Worm (Caenorhabditis elegans): ENCODE data around the gene C04G6.13.

DNA sequence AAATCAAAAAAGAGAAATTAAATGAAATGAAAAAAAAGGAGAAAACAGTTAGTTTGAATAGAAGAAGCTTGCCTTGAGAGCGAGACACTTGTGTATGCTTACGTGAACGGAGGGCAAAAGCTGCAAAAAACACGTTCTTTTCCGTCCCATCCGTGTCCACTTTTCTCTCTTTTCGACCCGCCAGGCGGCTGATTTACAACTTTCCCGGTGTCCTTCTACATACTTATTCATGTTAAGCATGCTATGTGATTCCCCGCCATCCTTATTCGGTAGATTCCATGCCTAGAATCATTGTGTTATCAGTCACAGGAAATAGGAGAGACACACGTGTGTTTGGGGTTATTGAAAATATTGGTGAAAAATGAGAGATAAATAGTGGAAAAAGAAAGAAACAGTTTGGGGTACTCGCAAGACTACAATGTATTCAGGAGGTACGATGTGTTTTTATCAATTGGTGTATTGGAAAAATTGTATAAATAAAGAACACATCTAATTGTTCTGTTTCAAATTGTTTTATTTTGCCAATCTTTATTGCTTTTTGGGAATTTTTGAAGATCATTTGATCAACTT, 48.0 kb downstream of the C04G6.13 start, which contains the start of gene nas-29:
- no peak for TF ChIP-seq T22C8.4 (GFP tag; IDR thresholded peaks at IDR 0.05)
- no peak for TF ChIP-seq cog-1 (tag; optimal IDR thresholded peaks at IDR 0.05)
- no peak for TF ChIP-seq flt-1 (GFP tag; IDR thresholded peaks at IDR 0.05)
- TF ChIP-seq ref-1 (GFP tag; conservative IDR thresholded peaks at IDR 0.05), result no peak
- TF ChIP-seq med-1 (GFP tag; optimal IDR thresholded peaks at IDR 0.05; ENCODE audit: insufficient read depth), result no peak
- no peak for TF ChIP-seq ztf-23 (GFP tag; IDR thresholded peaks at IDR 0.05)
- TF ChIP-seq klf-2 (GFP tag; conservative IDR thresholded peaks at IDR 0.05), result no peak
- no peak for TF ChIP-seq tab-1 (GFP tag; IDR thresholded peaks at IDR 0.05)
- no peak for TF ChIP-seq ztf-29 (GFP tag; IDR thresholded peaks at IDR 0.05)
